Worm (Caenorhabditis elegans) whole organism, L1 larva: Measurements from ENCODE around the gene coa-7.

Experiments
- C04F5.9 ChIP-seq: sonication (generic microtip); optimal IDR thresholded peaks from 2 replicates; lab custom pipeline; 2016; ENCODE audit warnings: missing genetic modification characterization, missing compliant biosample characterization
- F16B12.6 ChIP-seq: fragments of 150-350 bp; optimal IDR thresholded peaks from 2 replicates; lab custom pipeline; 2014; ENCODE audit warnings: missing biosample characterization, missing genetic modification characterization
- aha-1 ChIP-seq: fragments of 150-350 bp; optimal IDR thresholded peaks from 2 replicates; lab custom pipeline; 2014; ENCODE audit warnings: missing biosample characterization, missing genetic modification characterization
- alr-1 ChIP-seq: fragments of 200-800 bp; sonication (Bioruptor generic); optimal IDR thresholded peaks from 2 replicates; lab custom pipeline; 2018; ENCODE audit warnings: borderline replicate concordance, mild to moderate bottlenecking, missing genetic modification characterization, missing compliant biosample characterization
- aly-2 ChIP-seq: fragments of 150-350 bp; optimal IDR thresholded peaks from 2 replicates; lab custom pipeline; 2014; ENCODE audit warnings: missing biosample characterization, missing genetic modification characterization
- blmp-1 ChIP-seq: fragments of 150-350 bp; optimal IDR thresholded peaks from 2 replicates; lab custom pipeline; 2014; ENCODE audit warnings: missing biosample characterization, missing genetic modification characterization
- ceh-63 ChIP-seq: fragments of 200-800 bp; sonication (Bioruptor generic); optimal IDR thresholded peaks from 2 replicates; lab custom pipeline; 2018; ENCODE audit warnings: mild to moderate bottlenecking, missing genetic modification characterization, missing compliant biosample characterization
- ceh-8 ChIP-seq: fragments of 200-800 bp; sonication (Bioruptor generic); optimal IDR thresholded peaks from 2 replicates; lab custom pipeline; 2018; ENCODE audit warnings: mild to moderate bottlenecking, missing genetic modification characterization, moderate library complexity, missing compliant biosample characterization
- ceh-82 ChIP-seq, 3 experiments: fragments of 150-350 bp in 1 of 3; sonication (generic microtip) in 2 of 3; optimal IDR thresholded peaks; 2 replicates each; lab custom pipeline; 2014 to 2017; ENCODE audit warnings: missing biosample characterization in 3 of 3, missing genetic modification characterization in 3 of 3
- ces-1 ChIP-seq: fragments of 150-350 bp; optimal IDR thresholded peaks from 2 replicates; lab custom pipeline; 2014; ENCODE audit warnings: missing biosample characterization, missing genetic modification reagents, missing genetic modification characterization
- dsc-1 ChIP-seq: sonication (generic microtip); optimal IDR thresholded peaks from 2 replicates; lab custom pipeline; 2016; ENCODE audit warnings: mild to moderate bottlenecking, missing genetic modification characterization, missing compliant biosample characterization
- efl-1 ChIP-seq, 4 experiments: fragments of 150-350 bp; optimal IDR thresholded peaks in 3 of 4; peaks in 1 of 4; 1 replicate in 1 of 4; 2 replicates in 3 of 4; lab custom pipeline; 2014; ENCODE audit warnings: missing biosample characterization in 2 of 4, missing genetic modification characterization in 2 of 4, missing genetic modification reagents in 2 of 4
- efl-3 ChIP-seq: fragments of 200-800 bp; sonication (Bioruptor generic); optimal IDR thresholded peaks from 2 replicates; lab custom pipeline; 2018; ENCODE audit warnings: mild to moderate bottlenecking, missing genetic modification characterization, missing compliant biosample characterization
- egl-27 ChIP-seq, 2 experiments: fragments of 150-350 bp in 1 of 2; sonication (generic microtip); optimal IDR thresholded peaks; 3 replicates each; lab custom pipeline; 2017 to 2018; ENCODE audit warnings: missing biosample characterization in 2 of 2, missing genetic modification characterization in 2 of 2, missing genetic modification reagents in 2 of 2
- ets-5 ChIP-seq: fragments of 200-800 bp; sonication (Bioruptor generic); IDR thresholded peaks from 2 replicates; pipeline ENCODE4 v1.3.6; 2022; ENCODE audit warnings: missing genetic modification characterization, missing compliant biosample characterization
- fkh-10 ChIP-seq: sonication (generic microtip); optimal IDR thresholded peaks from 2 replicates; lab custom pipeline; 2017; ENCODE audit warnings: missing biosample characterization, missing genetic modification reagents, missing genetic modification characterization
- fos-1 ChIP-seq: fragments of 150-350 bp; optimal IDR thresholded peaks from 2 replicates; lab custom pipeline; 2014; ENCODE audit warnings: missing biosample characterization, missing genetic modification characterization
- grh-1 ChIP-seq: fragments of 200-800 bp; sonication (Bioruptor generic); IDR thresholded peaks from 2 replicates; pipeline ENCODE4 v1.3.6; 2022; ENCODE audit warnings: missing genetic modification reagents, missing genetic modification characterization, missing compliant biosample characterization
- hlh-4 ChIP-seq: sonication (generic microtip); optimal IDR thresholded peaks from 2 replicates; lab custom pipeline; 2016; ENCODE audit warnings: mild to moderate bottlenecking, missing genetic modification characterization, missing compliant biosample characterization
- hpl-2 ChIP-seq: fragments of 150-350 bp; optimal IDR thresholded peaks from 2 replicates; lab custom pipeline; 2014; ENCODE audit warnings: missing biosample characterization, missing genetic modification reagents, missing genetic modification characterization
- irx-1 ChIP-seq: sonication (generic microtip); optimal IDR thresholded peaks from 2 replicates; lab custom pipeline; 2016; ENCODE audit warnings: missing genetic modification characterization, missing compliant biosample characterization
- isw-1 ChIP-seq: fragments of 200-800 bp; sonication (Bioruptor generic); IDR thresholded peaks from 2 replicates; pipeline ENCODE4 v1.3.6; 2022; ENCODE audit warnings: missing genetic modification characterization, missing compliant biosample characterization
- lin-14 ChIP-seq: fragments of 200-800 bp; sonication (Bioruptor generic); optimal IDR thresholded peaks from 2 replicates; lab custom pipeline; 2018; ENCODE audit warnings: mild to moderate bottlenecking, missing genetic modification characterization, moderate library complexity, missing compliant biosample characterization
- lin-15B ChIP-seq: fragments of 150-350 bp; sonication (generic microtip); optimal IDR thresholded peaks from 3 replicates; lab custom pipeline; 2014; ENCODE audit warnings: missing biosample characterization, missing genetic modification characterization
- lin-35 ChIP-seq, 2 experiments: fragments of 150-350 bp; optimal IDR thresholded peaks; 2 replicates each; lab custom pipeline; 2014; ENCODE audit warnings: missing biosample characterization in 2 of 2, missing genetic modification characterization in 2 of 2, missing genetic modification reagents in 2 of 2
- lir-3 ChIP-seq: sonication (generic microtip); optimal IDR thresholded peaks from 2 replicates; lab custom pipeline; 2016; ENCODE audit warnings: mild to moderate bottlenecking, missing genetic modification characterization, moderate library complexity, missing compliant biosample characterization; ENCODE audit not compliant: poor library complexity
- lsy-2 ChIP-seq, 2 experiments: fragments of 150-350 bp; optimal IDR thresholded peaks; 2 replicates each; lab custom pipeline; 2014; ENCODE audit warnings: missing biosample characterization in 2 of 2, missing genetic modification characterization in 2 of 2
- mef-2 ChIP-seq: fragments of 150-350 bp; optimal IDR thresholded peaks from 2 replicates; lab custom pipeline; 2014; ENCODE audit warnings: missing biosample characterization, missing genetic modification characterization
- mep-1 ChIP-seq: fragments of 150-350 bp; optimal IDR thresholded peaks from 2 replicates; lab custom pipeline; 2014; ENCODE audit warnings: missing biosample characterization, missing genetic modification characterization
- nhr-11 ChIP-seq: fragments of 150-350 bp; optimal IDR thresholded peaks from 2 replicates; lab custom pipeline; 2014; ENCODE audit warnings: missing biosample characterization, missing genetic modification characterization
- nhr-19 ChIP-seq: fragments of 200-800 bp; sonication (Bioruptor generic); conservative IDR thresholded peaks from 2 replicates; pipeline ENCODE4 v1.3.6; 2022; ENCODE audit warnings: missing genetic modification characterization, missing compliant biosample characterization
- nhr-20 ChIP-seq: sonication (generic microtip); optimal IDR thresholded peaks from 2 replicates; lab custom pipeline; 2016; ENCODE audit warnings: mild to moderate bottlenecking, missing genetic modification characterization, missing compliant biosample characterization
- nhr-237 ChIP-seq: fragments of 150-350 bp; optimal IDR thresholded peaks from 2 replicates; lab custom pipeline; 2014; ENCODE audit warnings: missing biosample characterization, missing genetic modification characterization
- nhr-71 ChIP-seq: sonication (generic microtip); optimal IDR thresholded peaks from 2 replicates; lab custom pipeline; 2016; ENCODE audit warnings: mild to moderate bottlenecking, missing genetic modification characterization, moderate library complexity, missing compliant biosample characterization
- nhr-77 ChIP-seq: fragments of 150-350 bp; optimal IDR thresholded peaks from 2 replicates; lab custom pipeline; 2014; ENCODE audit warnings: missing biosample characterization, missing genetic modification characterization
- nhr-84 ChIP-seq: sonication (generic microtip); optimal IDR thresholded peaks from 2 replicates; lab custom pipeline; 2017; ENCODE audit warnings: missing biosample characterization, missing genetic modification characterization
- nhr-90 ChIP-seq: sonication (generic microtip); optimal IDR thresholded peaks from 2 replicates; lab custom pipeline; 2016; ENCODE audit warnings: mild to moderate bottlenecking, missing genetic modification characterization, missing compliant biosample characterization; ENCODE audit not compliant: poor library complexity
- pag-3 ChIP-seq: sonication (generic microtip); optimal IDR thresholded peaks from 2 replicates; lab custom pipeline; 2017; ENCODE audit warnings: missing genetic modification characterization, mild to moderate bottlenecking, missing compliant biosample characterization, antibody characterized with exemption, borderline replicate concordance; ENCODE audit not compliant: insufficient read depth
- pax-3 ChIP-seq: fragments of 200-800 bp; sonication (Bioruptor generic); optimal IDR thresholded peaks from 2 replicates; lab custom pipeline; 2018; ENCODE audit warnings: mild to moderate bottlenecking, missing genetic modification characterization, moderate library complexity, missing compliant biosample characterization
- snpc-4 ChIP-seq: fragments of 150-350 bp; optimal IDR thresholded peaks from 2 replicates; lab custom pipeline; 2014; ENCODE audit warnings: missing biosample characterization, missing genetic modification characterization
- snu-23 ChIP-seq: sonication (generic microtip); optimal IDR thresholded peaks from 2 replicates; lab custom pipeline; 2016; ENCODE audit warnings: missing genetic modification characterization, missing compliant biosample characterization
- sptf-1 ChIP-seq: fragments of 150-350 bp; optimal IDR thresholded peaks from 2 replicates; lab custom pipeline; 2014; ENCODE audit warnings: missing biosample characterization, missing genetic modification characterization
- sup-37 ChIP-seq: fragments of 200-800 bp; sonication (Bioruptor generic); optimal IDR thresholded peaks from 2 replicates; lab custom pipeline; 2018; ENCODE audit warnings: mild to moderate bottlenecking, missing genetic modification characterization, missing compliant biosample characterization
- swsn-7 ChIP-seq: sonication (generic microtip); optimal IDR thresholded peaks from 2 replicates; lab custom pipeline; 2016; ENCODE audit warnings: missing genetic modification characterization, missing compliant biosample characterization
- tbx-2 ChIP-seq: sonication (generic microtip); optimal IDR thresholded peaks from 2 replicates; lab custom pipeline; 2016; ENCODE audit warnings: missing genetic modification characterization, missing compliant biosample characterization
- tlp-1 ChIP-seq: fragments of 150-350 bp; optimal IDR thresholded peaks from 2 replicates; lab custom pipeline; 2014; ENCODE audit warnings: missing biosample characterization, missing genetic modification characterization
- unc-130 ChIP-seq: fragments of 150-350 bp; optimal IDR thresholded peaks from 2 replicates; lab custom pipeline; 2017; ENCODE audit warnings: missing biosample characterization, missing genetic modification characterization, inconsistent platforms
- unc-30 ChIP-seq: sonication (generic microtip); optimal IDR thresholded peaks from 2 replicates; lab custom pipeline; 2017; ENCODE audit warnings: missing biosample characterization, missing genetic modification characterization
- unc-98 ChIP-seq: fragments of 200-800 bp; sonication (Bioruptor generic); IDR thresholded peaks from 2 replicates; pipeline ENCODE4 v1.3.6; 2022; ENCODE audit warnings: missing genetic modification characterization, missing compliant biosample characterization
- vab-15 ChIP-seq: sonication (generic microtip); optimal IDR thresholded peaks from 2 replicates; lab custom pipeline; 2017; ENCODE audit warnings: missing genotype, mild to moderate bottlenecking, missing genetic modification characterization, missing compliant biosample characterization
- zag-1 ChIP-seq: fragments of 150-350 bp; optimal IDR thresholded peaks from 2 replicates; lab custom pipeline; 2014; ENCODE audit warnings: missing biosample characterization, missing genetic modification characterization

Gene coa-7

ce11 chrII:11619895-11620439 lies 31.0 kb downstream of the coa-7 start (continued):
- TF ChIP-seq hpl-2 (GFP tag; lab: Kevin White, UChicago) (no peak), lin-15B (peak; percentile 42), lsy-2 (tag; optimal IDR thresholded peaks at IDR 0.05; lab: Kevin White, UChicago) (peak; percentile 38 to 68), tbx-2 (tag; lab: Kevin White, UChicago) (peak; percentile 62), unc-130 (tag; lab: Kevin White, UChicago) (peak; percentile 29), unc-30 (tag; lab: Kevin White, UChicago) (no peak), nhr-20 (tag; lab: Kevin White, UChicago) (peak; percentile 80), mef-2 (tag; lab: Kevin White, UChicago) (no peak), alr-1 (tag; lab: Kevin White, UChicago) (no peak), sup-37 (no peak), ceh-63 (GFP tag; lab: Kevin White, UChicago) (no peak), isw-1 (GFP tag; lab: Robert Waterston, UW) (peak; percentile 11; the same call in 1 of the 2 replicates), C04F5.9 (tag; lab: Kevin White, UChicago) (no peak), grh-1 (GFP tag; lab: Robert Waterston, UW) (peak; percentile 40; the same call in 1 of the 2 replicates), fos-1 (tag; lab: Kevin White, UChicago) (no peak), swsn-7 (peak; percentile 56), nhr-77 (peak; percentile 65), nhr-71 (tag; lab: Kevin White, UChicago) (peak; percentile 77), zag-1 (no peak), dsc-1 (tag; lab: Kevin White, UChicago) (peak; percentile 16), pax-3 (no peak), F16B12.6 (tag; lab: Kevin White, UChicago) (peak; percentile 2), ets-5 (no peak), irx-1 (tag; lab: Kevin White, UChicago) (no peak), nhr-19 (GFP tag; lab: Robert Waterston, UW) (peak; percentile 56), fkh-10 (GFP tag; lab: Kevin White, UChicago) (no peak), nhr-11 (no peak), aly-2 (tag; lab: Kevin White, UChicago) (no peak), vab-15 (tag; lab: Kevin White, UChicago) (no peak), pag-3 (tag; lab: Kevin White, UChicago) (no peak), aha-1 (tag; lab: Kevin White, UChicago) (no peak), efl-1 (optimal IDR thresholded peaks at IDR 0.05; lab: Kevin White, UChicago) (peak; percentile 43 to 46), efl-1 (GFP tag; optimal IDR thresholded peaks at IDR 0.05 in 1 of 2; lab: Kevin White, UChicago) (peak in 1 of 2 experiments; percentile 23), sptf-1 (no peak), egl-27 (tag; optimal IDR thresholded peaks at IDR 0.05; lab: Kevin White, UChicago) (peak in 1 of 2 experiments; percentile 60), lin-35 (GFP tag; optimal IDR thresholded peaks at IDR 0.05; lab: Kevin White, UChicago) (peak; percentile 59 to 63), mep-1 (tag; lab: Kevin White, UChicago) (peak; percentile 71), ces-1 (GFP tag; lab: Kevin White, UChicago) (no peak), ceh-82 (tag; optimal IDR thresholded peaks at IDR 0.05; lab: Kevin White, UChicago) (peak; percentile 39 to 58 (median 41)), unc-98 (GFP tag; lab: Robert Waterston, UW) (no peak)

- TF ChIP-seq ceh-8 (GFP tag; lab: Kevin White, UChicago) (no peak), nhr-90 (tag; lab: Kevin White, UChicago) (peak; percentile 24), grh-1 (GFP tag; lab: Robert Waterston, UW) (no peak), dsc-1 (tag; lab: Kevin White, UChicago) (no peak), tbx-2 (tag; lab: Kevin White, UChicago) (peak; percentile 34), snpc-4 (tag; lab: Kevin White, UChicago) (peak; percentile 16), blmp-1 (peak; percentile 66), isw-1 (GFP tag; lab: Robert Waterston, UW) (no peak), tlp-1 (no peak), C04F5.9 (tag; lab: Kevin White, UChicago) (no peak), hlh-4 (tag; lab: Kevin White, UChicago) (no peak), egl-27 (tag; optimal IDR thresholded peaks at IDR 0.05; lab: Kevin White, UChicago) (no peak), lin-14 (GFP tag; lab: Kevin White, UChicago) (peak; percentile 83), swsn-7 (no peak), nhr-84 (tag; lab: Kevin White, UChicago) (no peak), lir-3 (no peak), fkh-10 (GFP tag; lab: Kevin White, UChicago) (no peak), nhr-237 (tag; lab: Kevin White, UChicago) (no peak), unc-130 (tag; lab: Kevin White, UChicago) (peak; percentile 50), efl-3 (GFP tag; lab: Kevin White, UChicago) (no peak), snu-23 (GFP tag; lab: Kevin White, UChicago) (peak; percentile 56), sptf-1 (no peak)
These were observed 31.8 kb downstream of the coa-7 start for ce11 chrII:11619171-11619570.
